Worm (Caenorhabditis elegans) whole organism, L2 larva: ENCODE data around the gene C07G1.15.
A peak's percentile ranks its signal among the peaks of the same experiment; 100 is the strongest.

Source experiments
- C34F6.9 ChIP-seq: fragments of 150-350 bp; optimal IDR thresholded peaks from 2 replicates; lab custom pipeline; 2014; ENCODE audit warnings: missing biosample characterization, missing genetic modification characterization
- F13H6.1 ChIP-seq: sonication (generic microtip); optimal IDR thresholded peaks from 2 replicates; lab custom pipeline; 2016; ENCODE audit warnings: missing genetic modification characterization, missing compliant biosample characterization
- R02D3.7 ChIP-seq: fragments of 150-350 bp; optimal IDR thresholded peaks from 2 replicates; lab custom pipeline; 2014; ENCODE audit warnings: missing biosample characterization, missing genetic modification characterization
- Y55F3AM.14 ChIP-seq: fragments of 200-800 bp; sonication (Bioruptor generic); optimal IDR thresholded peaks from 2 replicates; lab custom pipeline; 2018; ENCODE audit warnings: mild to moderate bottlenecking, missing genetic modification characterization, missing compliant biosample characterization
- ZK546.5 ChIP-seq: sonication (generic microtip); optimal IDR thresholded peaks from 2 replicates; lab custom pipeline; 2017; ENCODE audit warnings: missing biosample characterization, missing genetic modification characterization
- alr-1 ChIP-seq: fragments of 150-350 bp; optimal IDR thresholded peaks from 2 replicates; lab custom pipeline; 2014; ENCODE audit warnings: missing biosample characterization, missing genetic modification characterization
- aly-2 ChIP-seq: fragments of 150-350 bp; optimal IDR thresholded peaks from 2 replicates; lab custom pipeline; 2014; ENCODE audit warnings: missing biosample characterization, missing genetic modification characterization
- ama-1 ChIP-seq: fragments of 150-350 bp; optimal IDR thresholded peaks from 2 replicates; lab custom pipeline; 2018; ENCODE audit warnings: inconsistent platforms
- blmp-1 ChIP-seq: sonication (generic microtip); optimal IDR thresholded peaks from 2 replicates; lab custom pipeline; 2017; ENCODE audit warnings: missing genetic modification characterization, mild to moderate bottlenecking, missing compliant biosample characterization, antibody characterized with exemption, moderate library complexity; ENCODE audit not compliant: insufficient read depth
- ceh-16 ChIP-seq: fragments of 150-350 bp; optimal IDR thresholded peaks from 2 replicates; lab custom pipeline; 2014; ENCODE audit warnings: missing biosample characterization, missing genetic modification characterization
- crh-2 ChIP-seq: sonication (generic microtip); optimal IDR thresholded peaks from 2 replicates; lab custom pipeline; 2017; ENCODE audit warnings: missing biosample characterization, missing genetic modification characterization
- dmd-4 ChIP-seq: sonication (generic microtip); optimal IDR thresholded peaks from 2 replicates; lab custom pipeline; 2017; ENCODE audit warnings: missing biosample characterization, missing genetic modification characterization
- elt-1 ChIP-seq: fragments of 150-350 bp; optimal IDR thresholded peaks from 2 replicates; lab custom pipeline; 2014; ENCODE audit warnings: missing biosample characterization, missing genetic modification characterization
- fos-1 ChIP-seq: fragments of 150-350 bp; optimal IDR thresholded peaks from 2 replicates; lab custom pipeline; 2014; ENCODE audit warnings: missing biosample characterization, missing genetic modification characterization
- gmeb-1 ChIP-seq: fragments of 150-350 bp; optimal IDR thresholded peaks from 2 replicates; lab custom pipeline; 2014; ENCODE audit warnings: missing biosample characterization, missing genetic modification characterization
- lin-11 ChIP-seq: fragments of 150-350 bp; sonication (generic microtip); optimal IDR thresholded peaks from 2 replicates; lab custom pipeline; 2014; ENCODE audit warnings: missing biosample characterization, missing genetic modification characterization, inconsistent platforms, mixed read lengths
- lin-13 ChIP-seq: fragments of 150-350 bp; optimal IDR thresholded peaks from 2 replicates; lab custom pipeline; 2014; ENCODE audit warnings: missing biosample characterization, missing genetic modification reagents, missing genetic modification characterization
- lsy-2 ChIP-seq, 2 experiments: fragments of 150-350 bp in 1 of 2; sonication (generic microtip) in 1 of 2; optimal IDR thresholded peaks; 2 replicates each; lab custom pipeline; 2014 to 2017; ENCODE audit warnings: missing biosample characterization in 2 of 2, missing genetic modification characterization in 2 of 2
- mab-5 ChIP-seq: fragments of 150-350 bp; optimal IDR thresholded peaks from 2 replicates; lab custom pipeline; 2014; ENCODE audit warnings: missing biosample characterization, missing genetic modification characterization
- mbf-1 ChIP-seq: sonication (generic microtip); optimal IDR thresholded peaks from 2 replicates; lab custom pipeline; 2017; ENCODE audit warnings: missing biosample characterization, missing genetic modification characterization
- mdl-1 ChIP-seq, 2 experiments: fragments of 150-350 bp in 1 of 2; sonication (generic microtip) in 1 of 2; optimal IDR thresholded peaks; 2 replicates each; lab custom pipeline; 2017; ENCODE audit warnings: missing biosample characterization in 2 of 2, missing genetic modification characterization in 2 of 2
- nhr-10 ChIP-seq: sonication (generic microtip); optimal IDR thresholded peaks from 2 replicates; lab custom pipeline; 2017; ENCODE audit warnings: missing biosample characterization, missing genetic modification characterization
- nhr-11 ChIP-seq: fragments of 150-350 bp; optimal IDR thresholded peaks from 2 replicates; lab custom pipeline; 2014; ENCODE audit warnings: missing biosample characterization, missing genetic modification characterization
- nhr-12 ChIP-seq: fragments of 150-350 bp; optimal IDR thresholded peaks from 2 replicates; lab custom pipeline; 2014; ENCODE audit warnings: missing biosample characterization, missing genetic modification characterization
- nhr-129 ChIP-seq: fragments of 150-350 bp; optimal IDR thresholded peaks from 2 replicates; lab custom pipeline; 2014; ENCODE audit warnings: missing biosample characterization, missing genetic modification characterization
- nhr-21 ChIP-seq: fragments of 150-350 bp; optimal IDR thresholded peaks from 2 replicates; lab custom pipeline; 2014; ENCODE audit warnings: missing biosample characterization, missing genetic modification characterization
- nhr-237 ChIP-seq: fragments of 150-350 bp; optimal IDR thresholded peaks from 2 replicates; lab custom pipeline; 2014; ENCODE audit warnings: missing biosample characterization, missing genetic modification characterization
- nhr-25 ChIP-seq: fragments of 150-350 bp; sonication (generic microtip); optimal IDR thresholded peaks from 3 replicates; lab custom pipeline; 2014; ENCODE audit warnings: missing biosample characterization, missing genetic modification characterization
- nhr-6 ChIP-seq: fragments of 150-350 bp; optimal IDR thresholded peaks from 2 replicates; lab custom pipeline; 2014; ENCODE audit warnings: missing biosample characterization, missing genetic modification characterization
- peb-1 ChIP-seq: fragments of 150-350 bp; optimal IDR thresholded peaks from 2 replicates; lab custom pipeline; 2014; ENCODE audit warnings: missing biosample characterization, missing genetic modification characterization
- sem-4 ChIP-seq: fragments of 150-350 bp; optimal IDR thresholded peaks from 2 replicates; lab custom pipeline; 2014; ENCODE audit warnings: missing biosample characterization, missing genetic modification reagents, missing genetic modification characterization
- sma-9 ChIP-seq, 2 experiments: fragments of 150-350 bp in 1 of 2; sonication (generic microtip) in 1 of 2; optimal IDR thresholded peaks; 2 replicates each; lab custom pipeline; 2014 to 2016; ENCODE audit warnings: missing genetic modification characterization in 2 of 2, mild to moderate bottlenecking in 1 of 2, missing biosample characterization in 1 of 2, missing compliant biosample characterization in 1 of 2, missing genetic modification reagents in 1 of 2, moderate library complexity in 1 of 2
- snpc-4 ChIP-seq: fragments of 150-350 bp; optimal IDR thresholded peaks from 2 replicates; lab custom pipeline; 2014; ENCODE audit warnings: missing biosample characterization, missing genetic modification characterization
- unc-39 ChIP-seq: fragments of 150-350 bp; optimal IDR thresholded peaks from 2 replicates; lab custom pipeline; 2014; ENCODE audit warnings: missing biosample characterization, missing genetic modification characterization
- unc-55 ChIP-seq: fragments of 150-350 bp; sonication (generic microtip); optimal IDR thresholded peaks from 3 replicates; lab custom pipeline; 2014; ENCODE audit warnings: missing biosample characterization, missing genetic modification reagents, missing genetic modification characterization
- unc-62 ChIP-seq: fragments of 150-350 bp; optimal IDR thresholded peaks from 2 replicates; lab custom pipeline; 2014; ENCODE audit warnings: missing biosample characterization, missing genetic modification reagents, missing genetic modification characterization
- zag-1 ChIP-seq: fragments of 150-350 bp; optimal IDR thresholded peaks from 2 replicates; lab custom pipeline; 2014; ENCODE audit warnings: missing biosample characterization, missing genetic modification characterization
- ztf-1 ChIP-seq: fragments of 200-800 bp; sonication (Bioruptor generic); conservative IDR thresholded peaks from 2 replicates; pipeline ENCODE4 v1.3.6; 2022; ENCODE audit warnings: missing genetic modification characterization, missing compliant biosample characterization
- ztf-4 ChIP-seq: fragments of 150-350 bp; optimal IDR thresholded peaks from 2 replicates; lab custom pipeline; 2014; ENCODE audit warnings: missing biosample characterization, missing genetic modification characterization

Gene C07G1.15

DNA sequence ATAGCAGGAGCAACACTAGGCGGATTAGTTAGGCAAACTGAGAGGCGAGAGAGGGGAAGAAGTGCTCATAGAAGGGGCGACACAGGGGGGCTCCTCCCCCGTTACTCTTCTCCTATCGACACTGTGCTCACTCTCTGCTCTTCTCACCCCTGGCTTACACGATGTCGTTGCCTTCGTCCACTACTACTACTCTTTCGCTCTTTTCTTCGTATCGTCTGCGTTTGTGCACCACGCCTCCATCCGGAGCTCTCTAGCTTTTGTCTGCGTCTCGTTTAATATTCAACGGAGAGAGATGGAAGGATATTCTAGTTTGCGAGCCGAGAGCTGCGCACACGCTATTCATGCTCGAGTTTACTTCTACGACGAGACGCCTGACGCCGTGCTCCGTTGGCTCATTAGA lies 13.5 kb downstream of the C07G1.15 start:
- TF ChIP-seq nhr-12 (tag; lab: Kevin White, UChicago) = no peak
- TF ChIP-seq F13H6.1 = peak; percentile 71
- TF ChIP-seq lsy-2 (tag; optimal IDR thresholded peaks at IDR 0.05; lab: Kevin White, UChicago) = peak in 1 of 2 experiments; percentile 44
- TF ChIP-seq fos-1 (tag; lab: Kevin White, UChicago) = no peak
- no peak for TF ChIP-seq mbf-1 (tag; lab: Kevin White, UChicago)
- TF ChIP-seq mab-5 (tag; lab: Kevin White, UChicago) = no peak
- peak; percentile 32 for TF ChIP-seq alr-1 (tag; lab: Kevin White, UChicago)
- peak; percentile 65 for TF ChIP-seq nhr-129 (tag; lab: Kevin White, UChicago)
- TF ChIP-seq crh-2 (tag; lab: Kevin White, UChicago) = peak; percentile 39
- peak; percentile 73 for TF ChIP-seq C34F6.9 (tag; lab: Kevin White, UChicago)
- no peak for TF ChIP-seq nhr-237 (tag; lab: Kevin White, UChicago)
- no peak for TF ChIP-seq nhr-21 (tag; lab: Kevin White, UChicago)
- peak; percentile 28 for TF ChIP-seq zag-1 (tag; lab: Kevin White, UChicago)
- no peak for TF ChIP-seq ztf-4 (tag; lab: Kevin White, UChicago)
- peak in 1 of 2 experiments; percentile 7 for TF ChIP-seq mdl-1 (tag; optimal IDR thresholded peaks at IDR 0.05; lab: Kevin White, UChicago)
- TF ChIP-seq elt-1 = no peak
- no peak for TF ChIP-seq gmeb-1 (tag; lab: Kevin White, UChicago)
- no peak for TF ChIP-seq R02D3.7 (tag; lab: Kevin White, UChicago)
- no peak for TF ChIP-seq aly-2
- peak; percentile 83 for TF ChIP-seq lin-11 (tag; lab: Kevin White, UChicago)
- TF ChIP-seq ceh-16 (tag; lab: Kevin White, UChicago) = no peak
- no peak for TF ChIP-seq peb-1 (tag; lab: Kevin White, UChicago)
- peak; percentile 66 for TF ChIP-seq unc-55
- no peak for TF ChIP-seq ZK546.5 (tag; lab: Kevin White, UChicago)
- no peak for TF ChIP-seq unc-62 (GFP tag; lab: Kevin White, UChicago)
- no peak for TF ChIP-seq ztf-1 (GFP tag; lab: Robert Waterston, UW)
- no peak for TF ChIP-seq dmd-4 (tag; lab: Kevin White, UChicago)
- TF ChIP-seq Y55F3AM.14 (GFP tag; lab: Kevin White, UChicago) = peak; percentile 42
- no peak for TF ChIP-seq nhr-6
- TF ChIP-seq nhr-11 (tag; lab: Kevin White, UChicago) = no peak
- no peak for TF ChIP-seq ama-1 (lab: Kevin White, UChicago)
- peak; percentile 61 for TF ChIP-seq sma-9 (GFP tag; optimal IDR thresholded peaks at IDR 0.05; lab: Kevin White, UChicago)
- no peak for TF ChIP-seq sma-9 (tag; optimal IDR thresholded peaks at IDR 0.05; lab: Kevin White, UChicago)
- peak; percentile 51 for TF ChIP-seq sem-4 (tag; lab: Kevin White, UChicago)
- no peak for TF ChIP-seq nhr-25 (tag; lab: Kevin White, UChicago)
- no peak for TF ChIP-seq nhr-10
- TF ChIP-seq lin-13 (GFP tag; lab: Kevin White, UChicago) = peak; percentile 14

DNA sequence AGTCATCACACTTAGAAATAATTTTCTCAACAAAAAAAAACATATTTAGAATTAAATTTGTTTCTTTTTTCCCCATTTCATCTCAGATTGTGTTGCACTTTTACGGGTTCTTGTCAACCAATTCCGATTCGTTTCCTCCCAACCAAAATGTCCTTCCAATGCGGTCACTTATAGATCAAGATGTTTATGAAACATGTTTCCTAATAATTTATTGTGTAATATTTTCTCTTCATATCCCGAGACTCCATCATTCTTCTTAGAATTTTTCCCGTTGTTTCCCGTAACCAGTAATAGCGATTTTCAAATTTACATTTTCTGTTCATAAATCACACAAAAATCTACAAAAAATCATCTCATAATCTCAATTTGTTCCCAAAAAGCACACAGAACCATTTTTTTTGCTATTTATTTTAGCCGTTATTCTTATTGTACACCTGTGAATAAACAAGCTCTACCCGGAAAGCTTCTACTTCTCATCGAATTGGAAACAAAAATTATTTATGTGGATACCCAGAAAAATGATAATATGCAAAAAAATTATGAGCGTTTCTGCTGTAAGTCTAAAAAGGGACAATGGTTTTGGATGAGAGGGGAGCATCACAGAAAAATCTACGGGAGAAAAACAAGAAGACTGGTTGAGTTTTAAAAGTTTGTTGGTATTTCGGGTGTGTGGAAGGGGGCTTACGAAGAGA lies 18.8 kb downstream of the C07G1.15 start:
- TF ChIP-seq nhr-129 (tag; lab: Kevin White, UChicago) (no peak), sma-9 (GFP tag; optimal IDR thresholded peaks at IDR 0.05; lab: Kevin White, UChicago) (no peak), sma-9 (tag; optimal IDR thresholded peaks at IDR 0.05; lab: Kevin White, UChicago) (no peak), elt-1 (no peak), nhr-25 (tag; lab: Kevin White, UChicago) (no peak), fos-1 (tag; lab: Kevin White, UChicago) (no peak), nhr-237 (tag; lab: Kevin White, UChicago) (no peak), crh-2 (tag; lab: Kevin White, UChicago) (no peak), blmp-1 (tag; lab: Kevin White, UChicago) (no peak), unc-39 (tag; lab: Kevin White, UChicago) (no peak), snpc-4 (tag; lab: Kevin White, UChicago) (no peak), ZK546.5 (tag; lab: Kevin White, UChicago) (no peak), mbf-1 (tag; lab: Kevin White, UChicago) (no peak), nhr-10 (no peak), nhr-11 (tag; lab: Kevin White, UChicago) (no peak), C34F6.9 (tag; lab: Kevin White, UChicago) (no peak)
